Fruit fly (Drosophila melanogaster) whole organism, embryonic: ENCODE measurements around the gene senju.

Source experiments
- Atf-2 ChIP-seq: fragments of 200-800 bp; sonication (Bioruptor generic); optimal IDR thresholded peaks from 2 replicates; lab custom pipeline; 2016; ENCODE audit warnings: missing biosample characterization, missing genetic modification characterization
- CG12155 ChIP-seq: fragments of 200-800 bp; sonication (Bioruptor generic); optimal IDR thresholded peaks from 3 replicates; lab custom pipeline; 2016; ENCODE audit warnings: missing biosample characterization, missing genetic modification characterization
- CG13624 ChIP-seq: fragments of 200-800 bp; sonication (Bioruptor generic); optimal IDR thresholded peaks from 2 replicates; lab custom pipeline; 2016; ENCODE audit warnings: missing biosample characterization, missing genetic modification characterization
- CG15514 ChIP-seq: fragments of 200-800 bp; sonication (Bioruptor generic); optimal IDR thresholded peaks from 3 replicates; lab custom pipeline; 2017; ENCODE audit warnings: missing biosample characterization, missing genetic modification characterization, mild to moderate bottlenecking, moderate library complexity, missing genetic modification reagents
- CG17186 ChIP-seq: fragments of 200-800 bp; sonication (Bioruptor generic); optimal IDR thresholded peaks from 3 replicates; lab custom pipeline; 2017; ENCODE audit warnings: missing biosample characterization, missing genetic modification reagents, missing genetic modification characterization
- CG2116 ChIP-seq: fragments of 200-800 bp; sonication (Bioruptor generic); optimal IDR thresholded peaks from 3 replicates; lab custom pipeline; 2018; ENCODE audit warnings: missing biosample characterization, mild to moderate bottlenecking, missing genetic modification characterization
- CG2712 ChIP-seq: fragments of 200-800 bp; optimal IDR thresholded peaks from 3 replicates; lab custom pipeline; 2019; ENCODE audit warnings: missing biosample characterization, mild to moderate bottlenecking, missing genetic modification characterization, moderate library complexity
- CG31441 ChIP-seq: fragments of 200-800 bp; sonication (Bioruptor generic); IDR thresholded peaks from 2 replicates; pipeline ENCODE4 v1.3.6; 2022; ENCODE audit warnings: missing biosample characterization, missing genetic modification characterization
- CG33213 ChIP-seq: fragments of 200-800 bp; sonication (Bioruptor generic); optimal IDR thresholded peaks from 3 replicates; lab custom pipeline; 2016; ENCODE audit warnings: missing biosample characterization, missing genetic modification characterization
- CG33557 ChIP-seq: fragments of 200-800 bp; sonication (Bioruptor generic); optimal IDR thresholded peaks from 2 replicates; lab custom pipeline; 2019; ENCODE audit warnings: missing biosample characterization, mild to moderate bottlenecking, missing genetic modification characterization, moderate library complexity
- CG34376 ChIP-seq: fragments of 200-800 bp; sonication (Bioruptor generic); optimal IDR thresholded peaks from 2 replicates; lab custom pipeline; 2018; ENCODE audit warnings: missing biosample characterization, mild to moderate bottlenecking, missing genetic modification characterization
- CG3726 ChIP-seq: fragments of 200-800 bp; sonication (Bioruptor generic); IDR thresholded peaks from 3 replicates; pipeline ENCODE4, ENCODE4 v1.3.6; 2022; ENCODE audit warnings: missing biosample characterization, missing genetic modification characterization
- CG3838 ChIP-seq: fragments of 200-800 bp; sonication (Bioruptor generic); optimal IDR thresholded peaks from 3 replicates; lab custom pipeline; 2016; ENCODE audit warnings: missing biosample characterization, missing genetic modification characterization
- CG3847 ChIP-seq: fragments of 200-800 bp; sonication (Bioruptor generic); IDR thresholded peaks from 2 replicates; pipeline ENCODE4 v1.3.6; 2022; ENCODE audit warnings: missing biosample characterization, missing genetic modification characterization
- CG4360 ChIP-seq: fragments of 200-800 bp; sonication (Bioruptor generic); IDR thresholded peaks from 2 replicates; pipeline ENCODE4 v1.3.6; 2022; ENCODE audit warnings: missing biosample characterization, missing genetic modification characterization
- CG6683 ChIP-seq: fragments of 200-800 bp; sonication (Bioruptor generic); optimal IDR thresholded peaks from 2 replicates; lab custom pipeline; 2017; ENCODE audit warnings: missing biosample characterization, mild to moderate bottlenecking, missing genetic modification characterization, missing genetic modification reagents
- CG8924 ChIP-seq: fragments of 200-800 bp; optimal IDR thresholded peaks from 3 replicates; lab custom pipeline; 2019; ENCODE audit warnings: missing biosample characterization, mild to moderate bottlenecking, missing genetic modification characterization, moderate library complexity
- CG8944 ChIP-seq: fragments of 200-800 bp; sonication (Bioruptor generic); optimal IDR thresholded peaks from 3 replicates; lab custom pipeline; 2016; ENCODE audit warnings: missing biosample characterization, missing genetic modification characterization
- CG9727 ChIP-seq: fragments of 200-800 bp; sonication (Bioruptor generic); optimal IDR thresholded peaks from 3 replicates; lab custom pipeline; 2017; ENCODE audit warnings: missing biosample characterization, mild to moderate bottlenecking, missing genetic modification characterization
- CoRest ChIP-seq: fragments of 200-800 bp; sonication (Bioruptor generic); optimal IDR thresholded peaks from 3 replicates; lab custom pipeline; 2018; ENCODE audit warnings: missing biosample characterization, mild to moderate bottlenecking, missing genetic modification characterization, moderate library complexity
- D19A ChIP-seq: fragments of 200-800 bp; optimal IDR thresholded peaks from 3 replicates; lab custom pipeline; 2019; ENCODE audit warnings: missing biosample characterization, mild to moderate bottlenecking, missing genetic modification characterization, moderate library complexity
- H2.0 ChIP-seq: fragments of 200-800 bp; sonication (Bioruptor generic); IDR thresholded peaks from 2 replicates; pipeline ENCODE4 v1.3.6; 2022; ENCODE audit warnings: missing biosample characterization, missing genetic modification characterization
- HHEX ChIP-seq: fragments of 200-800 bp; sonication (Bioruptor generic); optimal IDR thresholded peaks from 3 replicates; lab custom pipeline; 2017; ENCODE audit warnings: missing biosample characterization, mild to moderate bottlenecking, missing genetic modification characterization, missing genetic modification reagents
- HLH4C ChIP-seq: fragments of 200-800 bp; sonication (Bioruptor generic); IDR thresholded peaks from 3 replicates; pipeline ENCODE4 v1.3.6; 2022; ENCODE audit warnings: missing biosample characterization, missing genetic modification characterization; ENCODE audit not compliant: partially characterized antibody
- Hand ChIP-seq: fragments of 200-800 bp; sonication (Bioruptor generic); optimal IDR thresholded peaks from 2 replicates; lab custom pipeline; 2017; ENCODE audit warnings: mild to moderate bottlenecking, missing biosample characterization, missing genetic modification reagents, missing genetic modification characterization
- Hey ChIP-seq: fragments of 200-800 bp; sonication (Bioruptor generic); optimal IDR thresholded peaks from 3 replicates; lab custom pipeline; 2018; ENCODE audit warnings: missing biosample characterization, mild to moderate bottlenecking, missing genetic modification characterization
- Hr39 ChIP-seq: fragments of >200 bp; optimal IDR thresholded peaks from 2 replicates; lab custom pipeline; 2017
- Mad ChIP-seq: fragments of 200-800 bp; sonication (Bioruptor generic); optimal IDR thresholded peaks from 2 replicates; lab custom pipeline; 2016; ENCODE audit warnings: missing biosample characterization, missing genetic modification characterization
- Oaz ChIP-seq: fragments of 200-800 bp; sonication (Bioruptor generic); IDR thresholded peaks from 2 replicates; pipeline ENCODE4 v1.3.6; 2022; ENCODE audit warnings: missing biosample characterization, missing genetic modification characterization
- Optix ChIP-seq: fragments of 200-800 bp; sonication (Bioruptor generic); IDR thresholded peaks from 3 replicates; pipeline ENCODE4 v1.3.6; 2022; ENCODE audit warnings: missing biosample characterization, missing genetic modification characterization
- Stat92E ChIP-seq, 3 experiments: fragments of >200 bp in 2 of 3; fragments of 200-800 bp in 1 of 3; sonication (Bioruptor generic) in 1 of 3; optimal IDR thresholded peaks; 2 replicates each; lab custom pipeline; 2017 to 2019; ENCODE audit warnings: missing biosample characterization in 3 of 3, missing genetic modification characterization in 3 of 3, mild to moderate bottlenecking in 1 of 3, moderate library complexity in 1 of 3
- Taf1 ChIP-seq: fragments of 200-800 bp; sonication (Bioruptor generic); IDR thresholded peaks from 2 replicates; pipeline ENCODE4 v1.3.6; 2022; ENCODE audit warnings: missing biosample characterization, missing genetic modification characterization
- Vsx1 ChIP-seq: fragments of 200-800 bp; sonication (Bioruptor generic); optimal IDR thresholded peaks from 2 replicates; lab custom pipeline; 2017; ENCODE audit warnings: missing biosample characterization, mild to moderate bottlenecking, missing genetic modification characterization, missing genetic modification reagents
- Xrp1 ChIP-seq: fragments of 200-800 bp; sonication (Bioruptor generic); IDR thresholded peaks from 2 replicates; pipeline ENCODE4 v1.3.6; 2022; ENCODE audit warnings: missing biosample characterization, missing genetic modification characterization
- aop ChIP-seq: fragments of 200-800 bp; sonication (Bioruptor generic); IDR thresholded peaks from 2 replicates; pipeline ENCODE4 v1.3.6; 2022; ENCODE audit warnings: missing biosample characterization, missing genetic modification characterization
- bowl ChIP-seq: fragments of 200-800 bp; sonication (Bioruptor generic); IDR thresholded peaks from 2 replicates; pipeline ENCODE4 v1.3.6; 2022; ENCODE audit warnings: missing biosample characterization, missing genetic modification characterization
- cas ChIP-seq: fragments of 200-800 bp; sonication (Bioruptor generic); IDR thresholded peaks from 2 replicates; pipeline ENCODE4 v1.3.6; 2022; ENCODE audit warnings: missing biosample characterization, missing genetic modification characterization
- chinmo ChIP-seq: fragments of 200-800 bp; sonication (Bioruptor generic); IDR thresholded peaks from 4 replicates; pipeline ENCODE4 v1.3.6; 2022; ENCODE audit warnings: missing biosample characterization, missing genetic modification characterization; ENCODE audit not compliant: partially characterized antibody
- dan ChIP-seq: fragments of 200-800 bp; sonication (Bioruptor generic); IDR thresholded peaks from 2 replicates; pipeline ENCODE4 v1.3.6; 2022; ENCODE audit warnings: missing biosample characterization, missing genetic modification characterization
- disco-r ChIP-seq: fragments of 200-800 bp; sonication (Bioruptor generic); optimal IDR thresholded peaks from 2 replicates; lab custom pipeline; 2016; ENCODE audit warnings: missing biosample characterization, missing genetic modification characterization
- dm ChIP-seq: fragments of 200-800 bp; sonication (Bioruptor generic); optimal IDR thresholded peaks from 3 replicates; lab custom pipeline; 2016; ENCODE audit warnings: missing biosample characterization, missing genetic modification characterization
- dysf ChIP-seq: fragments of 200-800 bp; sonication (Bioruptor generic); IDR thresholded peaks from 3 replicates; pipeline ENCODE4 v1.3.6; 2022; ENCODE audit warnings: missing biosample characterization, missing genetic modification characterization
- en ChIP-seq: fragments of 200-800 bp; sonication (Bioruptor generic); optimal IDR thresholded peaks from 2 replicates; lab custom pipeline; 2016; ENCODE audit warnings: missing biosample characterization, missing genetic modification characterization
- fru ChIP-seq: fragments of >200 bp; optimal IDR thresholded peaks from 2 replicates; lab custom pipeline; 2017
- gce ChIP-seq: fragments of 200-800 bp; sonication (Bioruptor generic); IDR thresholded peaks from 3 replicates; pipeline ENCODE4 v1.3.6; 2022; ENCODE audit warnings: missing biosample characterization, missing genetic modification characterization
- gfzf ChIP-seq: fragments of 200-800 bp; sonication (Bioruptor generic); optimal IDR thresholded peaks from 2 replicates; lab custom pipeline; 2016; ENCODE audit warnings: missing biosample characterization, mild to moderate bottlenecking, missing genetic modification characterization, moderate library complexity
- sens-2 ChIP-seq: fragments of 200-800 bp; sonication (Bioruptor generic); IDR thresholded peaks from 2 replicates; pipeline ENCODE4 v1.3.6; 2022; ENCODE audit warnings: missing biosample characterization, missing genetic modification characterization
- sna ChIP-seq: fragments of 200-800 bp; sonication (Bioruptor generic); IDR thresholded peaks from 2 replicates; pipeline ENCODE4 v1.3.6; 2022; ENCODE audit warnings: missing biosample characterization, missing genetic modification characterization; ENCODE audit not compliant: partially characterized antibody
- tll ChIP-seq, 2 experiments: fragments of 200-800 bp in 1 of 2; fragments of >200 bp in 1 of 2; sonication (Bioruptor generic) in 1 of 2; optimal IDR thresholded peaks; 2 replicates each; lab custom pipeline; 2017 to 2019; ENCODE audit warnings: missing biosample characterization in 2 of 2, missing genetic modification characterization in 2 of 2, mild to moderate bottlenecking in 1 of 2, moderate library complexity in 1 of 2
- unc-4 ChIP-seq: fragments of 200-800 bp; sonication (Bioruptor generic); IDR thresholded peaks from 2 replicates; pipeline ENCODE4 v1.3.6; 2022; ENCODE audit warnings: missing biosample characterization, missing genetic modification characterization; ENCODE audit not compliant: partially characterized antibody
- usp ChIP-seq: fragments of >200 bp; optimal IDR thresholded peaks from 2 replicates; lab custom pipeline; 2017; ENCODE audit warnings: missing biosample characterization, missing genetic modification characterization
- vfl ChIP-seq: fragments of 200-800 bp; sonication (Bioruptor generic); optimal IDR thresholded peaks from 2 replicates; lab custom pipeline; 2016; ENCODE audit warnings: missing biosample characterization, missing genetic modification characterization

The senju gene

DNA sequence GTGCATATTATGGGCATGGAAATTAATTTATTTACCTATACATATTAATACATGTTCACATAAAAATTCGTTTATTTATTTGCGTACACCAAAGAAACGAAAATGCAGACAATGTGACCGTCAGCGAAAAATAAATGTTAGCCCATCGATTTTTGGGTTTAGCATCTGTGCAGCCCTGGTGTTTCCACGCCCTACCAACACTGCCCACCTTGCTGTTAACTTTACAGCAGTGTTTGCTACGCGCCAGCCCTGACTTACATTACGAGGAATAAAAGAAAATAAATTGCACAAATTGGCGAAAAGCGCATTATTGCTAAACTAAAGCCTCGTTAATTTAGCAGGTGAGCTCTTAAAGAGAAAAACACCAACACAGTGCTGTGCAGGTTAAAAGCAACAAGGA lies 9.6 kb upstream of the senju start, which contains the start of the genes CG33995, CG44000 and CG44001 (continued):
- TF ChIP-seq en (peak; percentile 45), aop (no peak), Mad (GFP tag; lab: Kevin White, UChicago) (peak; percentile 72), CoRest (tag; lab: Kevin White, UChicago) (peak; percentile 51), CG13624 (GFP tag; lab: Kevin White, UChicago) (peak; percentile 68), Optix (no peak), usp (GFP tag; lab: Kevin White, UChicago) (no peak), CG15514 (GFP tag; lab: Kevin White, UChicago) (peak; percentile 84), CG8944 (GFP tag; lab: Kevin White, UChicago) (peak; percentile 48), Atf-2 (GFP tag; lab: Kevin White, UChicago) (no peak), CG2712 (peak; percentile 36), CG3838 (no peak), CG2116 (GFP tag; lab: Kevin White, UChicago) (peak; percentile 91), disco-r (GFP tag; lab: Kevin White, UChicago) (no peak), dm (GFP tag; lab: Kevin White, UChicago) (peak; percentile 40), unc-4 (GFP tag; lab: Robert Waterston, UW) (no peak), CG3726 (GFP tag; lab: Robert Waterston, UW) (no peak), CG3847 (peak; percentile 75), CG12155 (GFP tag; lab: Kevin White, UChicago) (peak; percentile 54), fru (lab: Kevin White, UChicago) (no peak), sna (GFP tag; lab: Robert Waterston, UW) (0 out of 2 replicates have a peak, but pooled peaks have one; percentile 4), bowl (GFP tag; lab: Robert Waterston, UW) (no peak), gce (GFP tag; lab: Robert Waterston, UW) (no peak), H2.0 (peak; percentile 50), HLH4C (GFP tag; lab: Robert Waterston, UW) (no peak), CG31441 (GFP tag; lab: Robert Waterston, UW) (no peak; the same call in 1 of the 2 replicates), vfl (GFP tag; lab: Kevin White, UChicago) (peak; percentile 44), gfzf (GFP tag; lab: Kevin White, UChicago) (peak; percentile 87), D19A (tag; lab: Kevin White, UChicago) (no peak), dysf (no peak), Taf1 (GFP tag; lab: Robert Waterston, UW) (no peak), Vsx1 (GFP tag; lab: Kevin White, UChicago) (no peak), CG8924 (tag; lab: Kevin White, UChicago) (peak; percentile 65), Xrp1 (GFP tag; lab: Robert Waterston, UW) (peak; percentile 41; the same call in 1 of the 2 replicates), CG4360 (GFP tag; lab: Robert Waterston, UW) (no peak), HHEX (no peak), Hand (GFP tag; lab: Kevin White, UChicago) (no peak), tll (GFP tag; optimal IDR thresholded peaks at IDR 0.05; lab: Kevin White, UChicago) (no peak), Stat92E (GFP tag; optimal IDR thresholded peaks at IDR 0.05; lab: Kevin White, UChicago) (peak in 1 of 3 experiments; percentile 60), CG9727 (GFP tag; lab: Kevin White, UChicago) (no peak), CG33557 (GFP tag; lab: Kevin White, UChicago) (peak; percentile 14), Oaz (GFP tag; lab: Robert Waterston, UW) (no peak), chinmo (no peak), sens-2 (GFP tag; lab: Robert Waterston, UW) (no peak), CG33213 (GFP tag; lab: Kevin White, UChicago) (peak; percentile 79), dan (GFP tag; lab: Robert Waterston, UW) (no peak), CG17186 (GFP tag; lab: Kevin White, UChicago) (peak; percentile 67), CG34376 (GFP tag; lab: Kevin White, UChicago) (peak; percentile 48), Hr39 (lab: Kevin White, UChicago) (no peak), Hey (tag; lab: Kevin White, UChicago) (no peak), CG6683 (GFP tag; lab: Kevin White, UChicago) (no peak), cas (GFP tag; lab: Robert Waterston, UW) (0 out of 2 replicates have a peak, but pooled peaks have one; percentile 27)
